Worm (Caenorhabditis elegans) whole organism, mixed stage, embryonic: ENCODE data around the gene msp-40.

ENCODE experiments used
- ces-1 ChIP-seq: fragments of 150-350 bp; optimal IDR thresholded peaks from 2 replicates; lab custom pipeline; 2014; ENCODE audit warnings: missing biosample characterization, missing genetic modification reagents, missing genetic modification characterization
- elt-1 ChIP-seq: sonication (generic microtip); optimal IDR thresholded peaks from 2 replicates; lab custom pipeline; 2017; ENCODE audit warnings: missing genetic modification characterization, mild to moderate bottlenecking, missing compliant biosample characterization, antibody characterized with exemption, moderate library complexity, borderline replicate concordance; ENCODE audit not compliant: insufficient read depth
- lin-13 ChIP-seq: fragments of 150-350 bp; optimal IDR thresholded peaks from 2 replicates; lab custom pipeline; 2014; ENCODE audit warnings: missing biosample characterization, missing genetic modification characterization
- mab-5 ChIP-seq: fragments of 150-350 bp; optimal IDR thresholded peaks from 2 replicates; lab custom pipeline; 2014; ENCODE audit warnings: missing biosample characterization, missing genetic modification characterization
- nhr-2 ChIP-seq: fragments of 150-350 bp; optimal IDR thresholded peaks from 2 replicates; lab custom pipeline; 2014; ENCODE audit warnings: missing biosample characterization, missing genetic modification characterization
- nhr-237 ChIP-seq: fragments of 150-350 bp; optimal IDR thresholded peaks from 2 replicates; lab custom pipeline; 2014; ENCODE audit warnings: missing biosample characterization, missing genetic modification characterization
- nhr-28 ChIP-seq: fragments of 150-350 bp; optimal IDR thresholded peaks from 2 replicates; lab custom pipeline; 2014; ENCODE audit warnings: missing biosample characterization, missing genetic modification characterization
- pha-4 ChIP-seq: fragments of 150-350 bp; optimal IDR thresholded peaks from 2 replicates; lab custom pipeline; 2018; ENCODE audit warnings: missing biosample characterization, missing genetic modification reagents, missing genetic modification characterization
- snpc-4 ChIP-seq: fragments of 150-350 bp; optimal IDR thresholded peaks from 2 replicates; lab custom pipeline; 2014; ENCODE audit warnings: missing biosample characterization, missing genetic modification characterization
- unc-62 ChIP-seq: fragments of 150-350 bp; optimal IDR thresholded peaks from 2 replicates; lab custom pipeline; 2014; ENCODE audit warnings: missing biosample characterization, missing genetic modification reagents, missing genetic modification characterization

- TF ChIP-seq pha-4 (no peak), lin-13 (no peak), unc-62 (GFP tag; lab: Kevin White, UChicago) (no peak), snpc-4 (tag; lab: Kevin White, UChicago) (no peak), nhr-237 (tag; lab: Kevin White, UChicago) (no peak), nhr-28 (no peak), nhr-2 (no peak), ces-1 (no peak), elt-1 (no peak), mab-5 (tag; lab: Kevin White, UChicago) (no peak)
These were observed 9.9 kb upstream of the msp-40 start for ce11 chrII:4815356-4815755.
